Fruit fly (Drosophila melanogaster): ENCODE results near the gene Ugalt.

Gene Ugalt

dm6 chrX:2743020-2743419 is 39.4 kb upstream of the Ugalt start (continued):
- peak; percentile 85 for TF ChIP-seq MBD-R2 (GFP tag; IDR thresholded peaks at IDR 0.05)
- peak; percentile 69 for TF ChIP-seq tio (GFP tag; optimal IDR thresholded peaks at IDR 0.05)
- no peak for TF ChIP-seq vnd (GFP tag; IDR thresholded peaks at IDR 0.05; ENCODE audit: partially characterized antibody)
- peak; percentile 79 for TF ChIP-seq fu2 (GFP tag; optimal IDR thresholded peaks at IDR 0.05)
- TF ChIP-seq CG2678 (tag; optimal IDR thresholded peaks at IDR 0.05): peak; percentile 86
- peak in 1 of 2 experiments; percentile 14 for TF ChIP-seq crp (GFP tag; optimal IDR thresholded peaks at IDR 0.05)
- no peak for TF ChIP-seq bbx (GFP tag; IDR thresholded peaks at IDR 0.05; ENCODE audit: partially characterized antibody)
- TF ChIP-seq lilli (GFP tag; optimal IDR thresholded peaks at IDR 0.05): peak; percentile 92
- peak; percentile 56 to 80 for TF ChIP-seq chif (GFP tag; optimal IDR thresholded peaks at IDR 0.05)
- TF ChIP-seq CG12659 (GFP tag; optimal IDR thresholded peaks at IDR 0.05): peak; percentile 86
- no peak for TF ChIP-seq twi (tag; optimal IDR thresholded peaks at IDR 0.05)
- TF ChIP-seq B-H2 (GFP tag; optimal IDR thresholded peaks at IDR 0.05): no peak
- peak; percentile 50 for TF ChIP-seq pum (GFP tag; optimal IDR thresholded peaks at IDR 0.05)
- TF ChIP-seq CG31388 (GFP tag; optimal IDR thresholded peaks at IDR 0.05): peak; percentile 0
- peak; percentile 67 for TF ChIP-seq peb (GFP tag; IDR thresholded peaks at IDR 0.05)
- TF ChIP-seq CG4360 (GFP tag; IDR thresholded peaks at IDR 0.05): no peak
- TF ChIP-seq H15 (GFP tag; IDR thresholded peaks at IDR 0.05): peak; percentile 83
- TF ChIP-seq nerfin-1 (tag; optimal IDR thresholded peaks at IDR 0.05): no peak
- peak; percentile 77 for TF ChIP-seq CG8944 (GFP tag; optimal IDR thresholded peaks at IDR 0.05)
- TF ChIP-seq CG6813 (GFP tag; optimal IDR thresholded peaks at IDR 0.05): peak; percentile 68
- peak; percentile 85 for TF ChIP-seq CG7786 (GFP tag; optimal IDR thresholded peaks at IDR 0.05)
- peak; percentile 84 for TF ChIP-seq CG6689 (GFP tag; IDR thresholded peaks at IDR 0.05)
- peak; percentile 54 for TF ChIP-seq Fer2 (tag; optimal IDR thresholded peaks at IDR 0.05)
- TF ChIP-seq CG2116 (GFP tag; optimal IDR thresholded peaks at IDR 0.05): no peak
- TF ChIP-seq run (tag; optimal IDR thresholded peaks at IDR 0.05): no peak
- peak; percentile 72 for TF ChIP-seq schlank (tag; optimal IDR thresholded peaks at IDR 0.05)
- TF ChIP-seq Taf1 (GFP tag; IDR thresholded peaks at IDR 0.05): peak; percentile 95
- TF ChIP-seq CG6175 (GFP tag; IDR thresholded peaks at IDR 0.05): peak; percentile 88
- peak; percentile 94 for TF ChIP-seq CG14441 (GFP tag; IDR thresholded peaks at IDR 0.05)
- TF ChIP-seq NK7.1 (GFP tag; optimal IDR thresholded peaks at IDR 0.05): peak; percentile 58
- peak; percentile 91 for TF ChIP-seq gsb (GFP tag; IDR thresholded peaks at IDR 0.05)
- TF ChIP-seq HLH54F (GFP tag; optimal IDR thresholded peaks at IDR 0.05): peak; percentile 83
- peak; percentile 88 for TF ChIP-seq gro (GFP tag; optimal IDR thresholded peaks at IDR 0.05)
- TF ChIP-seq CG7271 (tag; optimal IDR thresholded peaks at IDR 0.05): no peak

dm6 chrX:2742067-2742466 is 38.4 kb upstream of the Ugalt start:
- TF ChIP-seq CG6272 (GFP tag; IDR thresholded peaks at IDR 0.05) (no peak), CG6765 (GFP tag; optimal IDR thresholded peaks at IDR 0.05) (no peak), CG10431 (GFP tag; optimal IDR thresholded peaks at IDR 0.05) (no peak), CG14965 (GFP tag; optimal IDR thresholded peaks at IDR 0.05; ENCODE audit: borderline replicate concordance) (no peak), CG17359 (tag; optimal IDR thresholded peaks at IDR 0.05) (peak; percentile 65), cg (GFP tag; optimal IDR thresholded peaks at IDR 0.05) (peak; percentile 11), CG15269 (tag; optimal IDR thresholded peaks at IDR 0.05) (no peak), caup (GFP tag; optimal IDR thresholded peaks at IDR 0.05; ENCODE audit: severe bottlenecking) (no peak), D19B (GFP tag; optimal IDR thresholded peaks at IDR 0.05) (no peak), z (GFP tag; IDR thresholded peaks at IDR 0.05) (no peak), HmgZ (tag; optimal IDR thresholded peaks at IDR 0.05) (no peak), BtbVII (GFP tag; optimal IDR thresholded peaks at IDR 0.05) (no peak), lilli (GFP tag; optimal IDR thresholded peaks at IDR 0.05) (no peak), ac (GFP tag; optimal IDR thresholded peaks at IDR 0.05) (no peak), CG16779 (GFP tag; IDR thresholded peaks at IDR 0.05) (no peak), CG1792 (GFP tag; optimal IDR thresholded peaks at IDR 0.05) (no peak), Sry-δ (GFP tag; optimal IDR thresholded peaks at IDR 0.05) (no peak), Hr78 (GFP tag; optimal IDR thresholded peaks at IDR 0.05) (no peak), gcm2 (GFP tag; optimal IDR thresholded peaks at IDR 0.05) (no peak), CG6175 (GFP tag; IDR thresholded peaks at IDR 0.05) (no peak), CG2116 (GFP tag; optimal IDR thresholded peaks at IDR 0.05) (no peak)

Measured in whole organism, embryonic.